Fruit fly (Drosophila melanogaster) ovary, adult (tissue): ENCODE measurements around the gene Osi4.

Source experiments
- CG17801 ChIP-seq: fragments of 200-800 bp; optimal IDR thresholded peaks from 2 replicates; lab custom pipeline; 2019; ENCODE audit warnings: missing biosample characterization, mild to moderate bottlenecking, missing genetic modification characterization, moderate library complexity; ENCODE audit not compliant: partially characterized antibody

Osi4 gene

dm6 chr3R:6196416-6196815 is 25.2 kb downstream of the Osi4 start:
- TF ChIP-seq CG17801 (GFP tag; lab: Kevin White, UChicago) = no peak

dm6 chr3R:6187015-6187414 is 34.6 kb downstream of the Osi4 start, which contains the start of gene NPFR:
NPFR (plus strand) TSS chr3R:6187315.
- TF ChIP-seq CG17801 (GFP tag; lab: Kevin White, UChicago) = no peak

- no peak for TF ChIP-seq CG17801 (GFP tag; lab: Kevin White, UChicago)
Measured at dm6 chr3R:6182511-6182910, 39.1 kb downstream of the Osi4 start.

dm6 chr3R:6173249-6173648 is 48.3 kb downstream of the Osi4 start, which contains the start of gene Osi1:
Osi1 (plus strand) TSS chr3R:6173549.
- no peak for TF ChIP-seq CG17801 (GFP tag; lab: Kevin White, UChicago)

- no peak for TF ChIP-seq CG17801 (GFP tag; lab: Kevin White, UChicago)
Measured at dm6 chr3R:6170737-6171136, 50.8 kb downstream of the Osi4 start.
